Worm (Caenorhabditis elegans): ENCODE measurements around the gene efl-3.

- TF ChIP-seq crh-2 (tag; optimal IDR thresholded peaks at IDR 0.05) = no peak
- peak; percentile 46 for TF ChIP-seq nhr-25 (tag; optimal IDR thresholded peaks at IDR 0.05)
- no peak for TF ChIP-seq F13H6.1 (tag; optimal IDR thresholded peaks at IDR 0.05)
- TF ChIP-seq ceh-82 (tag; optimal IDR thresholded peaks at IDR 0.05) = no peak
- no peak for TF ChIP-seq aly-2 (tag; optimal IDR thresholded peaks at IDR 0.05)
- no peak for TF ChIP-seq ztf-11 (tag; optimal IDR thresholded peaks at IDR 0.05)
- TF ChIP-seq unc-62 (GFP tag; optimal IDR thresholded peaks at IDR 0.05) = no peak
- TF ChIP-seq Y55F3AM.14 (GFP tag; optimal IDR thresholded peaks at IDR 0.05) = no peak
- TF ChIP-seq lin-39 (tag; optimal IDR thresholded peaks at IDR 0.05) = no peak
- no peak for TF ChIP-seq skn-1 (tag; optimal IDR thresholded peaks at IDR 0.05)
- no peak for TF ChIP-seq mdl-1 (tag; optimal IDR thresholded peaks at IDR 0.05)
Measured at ce11 chrII:8438791-8439287, 26.4 kb downstream of the efl-3 start, which contains the start of gene lips-10.
